Worm (Caenorhabditis elegans): ENCODE results near the gene ham-3.
A peak's percentile ranks its signal among the peaks of the same experiment; 100 is the strongest.

ham-3 gene

DNA sequence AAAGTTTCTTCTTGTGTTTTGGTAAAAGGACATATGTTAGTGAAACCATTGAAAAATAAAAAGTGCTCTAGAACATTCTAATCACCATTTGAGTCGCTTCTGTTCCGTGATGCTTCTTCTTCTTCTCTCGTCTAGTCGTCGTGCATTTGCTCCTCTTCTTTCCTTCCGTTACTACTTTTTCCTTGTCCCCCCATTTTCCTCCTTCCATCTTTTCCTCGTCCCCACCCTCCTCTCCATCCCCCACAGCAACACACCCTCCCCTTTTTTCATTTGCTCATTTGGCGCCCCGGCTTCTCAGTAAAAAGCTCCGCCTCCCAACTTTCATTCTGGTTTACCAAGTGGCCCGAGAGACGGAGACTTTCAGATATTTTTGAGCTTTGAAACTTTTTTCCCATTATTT lies 31.1 kb downstream of the ham-3 start (continued):
- no peak for TF ChIP-seq sea-2 (GFP tag; IDR thresholded peaks at IDR 0.05)
- TF ChIP-seq T07F8.4 (tag; optimal IDR thresholded peaks at IDR 0.05) = no peak
- no peak for TF ChIP-seq xnd-1 (tag; optimal IDR thresholded peaks at IDR 0.05)
- 0 out of 2 replicates have a peak, but pooled peaks have one; percentile 23 for TF ChIP-seq nfyb-1 (GFP tag; IDR thresholded peaks at IDR 0.05)
- no peak for TF ChIP-seq snpc-1.3 (tag; optimal IDR thresholded peaks at IDR 0.05; ENCODE audit: insufficient read depth)
- TF ChIP-seq C17E4.6 (GFP tag; IDR thresholded peaks at IDR 0.05) = no peak
- TF ChIP-seq let-607 (tag; optimal IDR thresholded peaks at IDR 0.05) = no peak
- no peak for TF ChIP-seq snpc-1.1 (tag; optimal IDR thresholded peaks at IDR 0.05; ENCODE audit: insufficient read depth)
- no peak for TF ChIP-seq lin-26 (GFP tag; IDR thresholded peaks at IDR 0.05)
- no peak for TF ChIP-seq akir-1 (GFP tag; optimal IDR thresholded peaks at IDR 0.05)
- TF ChIP-seq madf-10 (tag; optimal IDR thresholded peaks at IDR 0.05) = no peak
- no peak for TF ChIP-seq unc-62 (GFP tag; optimal IDR thresholded peaks at IDR 0.05)
- TF ChIP-seq sdz-38 (tag; optimal IDR thresholded peaks at IDR 0.05) = no peak
- TF ChIP-seq ztf-22 (GFP tag; optimal IDR thresholded peaks at IDR 0.05) = peak; percentile 25
- TF ChIP-seq Y56A3A.18 (GFP tag; IDR thresholded peaks at IDR 0.05) = no peak
- TF ChIP-seq hmg-20 (GFP tag; IDR thresholded peaks at IDR 0.05) = no peak

DNA sequence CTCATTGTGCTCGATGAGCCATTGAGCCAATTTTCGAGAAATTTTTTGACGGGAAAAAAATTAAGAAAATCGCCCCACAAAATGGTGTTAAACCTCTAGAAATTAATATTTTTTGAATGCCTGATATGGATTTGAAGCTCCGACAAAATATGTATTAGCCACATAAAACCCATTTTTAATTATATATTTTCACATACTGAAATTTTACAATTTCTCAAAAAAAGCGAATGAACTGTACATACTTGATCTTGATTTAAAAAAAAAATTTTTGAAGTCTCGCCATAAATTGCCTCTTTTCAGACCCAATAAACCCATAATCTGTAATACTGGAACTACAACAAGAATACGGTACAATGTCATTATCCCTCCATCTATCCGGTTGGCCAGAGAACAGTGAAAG lies 31.9 kb downstream of the ham-3 start, which contains the start of gene nac-3:
nac-3 (plus strand) TSS at position 301 of the 400 bp plus-strand sequence.
- TF ChIP-seq lin-26 (GFP tag; IDR thresholded peaks at IDR 0.05) (no peak), F10E7.11 (tag; optimal IDR thresholded peaks at IDR 0.05) (no peak), ceh-79 (tag; optimal IDR thresholded peaks at IDR 0.05) (no peak), ztf-3 (GFP tag; optimal IDR thresholded peaks at IDR 0.05) (no peak), dpl-1 (GFP tag; optimal IDR thresholded peaks at IDR 0.05) (no peak), ekl-4 (GFP tag; IDR thresholded peaks at IDR 0.05) (no peak), rcor-1 (GFP tag; IDR thresholded peaks at IDR 0.05) (no peak)

DNA sequence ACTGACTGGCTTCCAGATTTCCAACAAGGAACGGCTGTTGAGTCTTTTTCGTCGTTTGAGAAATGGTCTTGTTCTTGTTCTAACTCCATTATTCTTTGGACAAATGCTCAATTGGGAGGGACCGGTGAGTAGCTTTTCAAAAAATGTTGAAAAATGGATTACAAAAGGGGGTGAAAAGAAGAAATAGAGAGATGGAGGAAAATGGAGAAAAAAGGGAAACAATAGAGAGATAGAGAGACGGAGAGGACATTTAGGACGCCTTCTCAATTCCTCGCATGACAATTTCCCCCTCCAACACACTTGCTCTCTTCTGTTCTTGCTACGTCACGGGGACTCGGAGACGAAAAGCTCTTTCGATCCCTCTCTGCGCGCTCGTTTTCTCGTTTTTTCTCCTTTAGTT lies 32.4 kb downstream of the ham-3 start:
- TF ChIP-seq lin-35 (GFP tag; optimal IDR thresholded peaks at IDR 0.05) = peak in 1 of 3 experiments; percentile 27
- 0 out of 2 replicates have a peak, but pooled peaks have one; percentile 7 for TF ChIP-seq let-526 (GFP tag; IDR thresholded peaks at IDR 0.05)
- no peak for TF ChIP-seq cebp-1 (GFP tag; IDR thresholded peaks at IDR 0.05)
- peak; percentile 33 for TF ChIP-seq cebp-1 (tag; optimal IDR thresholded peaks at IDR 0.05)
- TF ChIP-seq hmg-1.2 (GFP tag; IDR thresholded peaks at IDR 0.05) = peak; percentile 34; the same call in 1 of the 2 replicates
- TF ChIP-seq repo-1 (tag; optimal IDR thresholded peaks at IDR 0.05) = no peak
- 0 out of 2 replicates have a peak, but pooled peaks have one; percentile 29 for TF ChIP-seq ekl-4 (GFP tag; IDR thresholded peaks at IDR 0.05)
- 0 out of 2 replicates have a peak, but pooled peaks have one; percentile 8 for TF ChIP-seq rcor-1 (GFP tag; IDR thresholded peaks at IDR 0.05)
- TF ChIP-seq hmg-20 (GFP tag; IDR thresholded peaks at IDR 0.05) = no peak
- no peak for TF ChIP-seq egl-18 (GFP tag; IDR thresholded peaks at IDR 0.05)
- peak; percentile 48; the same call in 1 of the 2 replicates for TF ChIP-seq K11D2.4 (GFP tag; IDR thresholded peaks at IDR 0.05)
- peak; percentile 2 for TF ChIP-seq ceh-27 (GFP tag; optimal IDR thresholded peaks at IDR 0.05)
- peak; percentile 63; the same call in 1 of the 2 replicates for TF ChIP-seq nfyb-1 (GFP tag; IDR thresholded peaks at IDR 0.05)
- peak; percentile 49 for TF ChIP-seq K12H6.12 (tag; optimal IDR thresholded peaks at IDR 0.05)
- TF ChIP-seq lir-1 (GFP tag; conservative IDR thresholded peaks at IDR 0.05) = no peak

DNA sequence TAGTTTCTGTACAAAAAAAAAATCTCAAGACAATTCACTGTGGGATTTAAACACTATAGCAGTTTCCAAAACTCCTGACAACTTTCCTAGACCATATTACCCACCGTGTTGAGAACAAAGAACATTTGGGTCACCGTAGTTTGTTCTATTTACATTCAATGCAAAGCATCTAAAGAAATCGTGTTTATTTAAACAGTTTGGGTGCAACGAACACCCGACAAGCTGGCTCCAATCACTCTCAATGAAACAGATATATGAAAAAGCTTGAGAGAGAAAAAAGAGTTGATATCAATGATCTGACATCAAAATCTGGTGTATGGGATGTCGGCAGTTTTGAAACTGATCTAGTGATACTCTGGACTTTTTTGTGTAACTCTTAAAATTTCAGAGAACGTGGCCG lies 34.4 kb downstream of the ham-3 start:
- TF ChIP-seq ceh-79 (tag; optimal IDR thresholded peaks at IDR 0.05) (no peak), zim-3 (tag; optimal IDR thresholded peaks at IDR 0.05) (peak; percentile 4)

All from whole organism, young adult.